Worm (Caenorhabditis elegans) whole organism, late embryonic: ENCODE data around the gene pqn-54.

Experiments used
- K02D7.2 ChIP-seq: sonication (generic microtip); optimal IDR thresholded peaks from 2 replicates; lab custom pipeline; 2017; ENCODE audit warnings: mild to moderate bottlenecking, missing genetic modification characterization, missing compliant biosample characterization
- ets-4 ChIP-seq: sonication (generic microtip); optimal IDR thresholded peaks from 2 replicates; lab custom pipeline; 2016; ENCODE audit warnings: missing genetic modification characterization, missing compliant biosample characterization
- nhr-11 ChIP-seq: fragments of 150-350 bp; optimal IDR thresholded peaks from 2 replicates; lab custom pipeline; 2014; ENCODE audit warnings: missing biosample characterization, missing genetic modification characterization
- pha-4 ChIP-seq: fragments of 150-350 bp; optimal IDR thresholded peaks from 2 replicates; lab custom pipeline; 2018; ENCODE audit warnings: missing biosample characterization, missing genetic modification reagents, missing genetic modification characterization
- ref-2 ChIP-seq: sonication (generic microtip); optimal IDR thresholded peaks from 2 replicates; lab custom pipeline; 2016; ENCODE audit warnings: missing genetic modification characterization, missing compliant biosample characterization
- sox-4 ChIP-seq: sonication (generic microtip); optimal IDR thresholded peaks from 2 replicates; lab custom pipeline; 2017; ENCODE audit warnings: mild to moderate bottlenecking, missing genetic modification characterization, inconsistent platforms, missing compliant biosample characterization
- unc-86 ChIP-seq: sonication (generic microtip); optimal IDR thresholded peaks from 2 replicates; lab custom pipeline; 2016; ENCODE audit warnings: missing genetic modification characterization, missing compliant biosample characterization

- no peak for TF ChIP-seq sox-4 (tag; lab: Kevin White, UChicago)
- no peak for TF ChIP-seq ets-4 (tag; lab: Kevin White, UChicago)
- TF ChIP-seq K02D7.2 (tag; lab: Kevin White, UChicago): no peak
- TF ChIP-seq nhr-11 (tag; lab: Kevin White, UChicago): no peak
- no peak for TF ChIP-seq pha-4 (tag; lab: Kevin White, UChicago)
- no peak for TF ChIP-seq ref-2 (tag; lab: Kevin White, UChicago)
- no peak for TF ChIP-seq unc-86 (tag; lab: Kevin White, UChicago)
Measured at ce11 chrV:1450160-1450559, 14.6 kb upstream of the pqn-54 start, which contains the start of gene cnc-2.
